Worm (Caenorhabditis elegans) whole organism, young adult: ENCODE data around the gene F16B12.4.

ENCODE experiments used
- B0336.3 ChIP-seq: fragments of 200-800 bp; sonication (Bioruptor generic); IDR thresholded peaks from 2 replicates; pipeline ENCODE4 v1.3.6; 2022; ENCODE audit warnings: missing genetic modification characterization, missing compliant biosample characterization
- F10E7.11 ChIP-seq: sonication (generic microtip); optimal IDR thresholded peaks from 2 replicates; lab custom pipeline; 2017; ENCODE audit warnings: mild to moderate bottlenecking, missing genetic modification characterization, moderate library complexity, missing compliant biosample characterization
- K12H6.12 ChIP-seq: fragments of 200-800 bp; sonication (Bioruptor generic); optimal IDR thresholded peaks from 2 replicates; lab custom pipeline; 2018; ENCODE audit warnings: mild to moderate bottlenecking, missing genetic modification characterization, missing compliant biosample characterization
- aptf-3 ChIP-seq: fragments of 200-800 bp; sonication (Bioruptor generic); IDR thresholded peaks from 2 replicates; pipeline ENCODE4 v1.3.6; 2022; ENCODE audit warnings: missing genetic modification characterization, missing compliant biosample characterization
- ccch-3 ChIP-seq: fragments of 200-800 bp; sonication (Bioruptor generic); optimal IDR thresholded peaks from 2 replicates; lab custom pipeline; 2018; ENCODE audit warnings: mild to moderate bottlenecking, missing genetic modification characterization, missing compliant biosample characterization
- cebp-2 ChIP-seq: fragments of 200-800 bp; sonication (Bioruptor generic); IDR thresholded peaks from 2 replicates; pipeline ENCODE4 v1.3.6; 2022; ENCODE audit warnings: missing genetic modification characterization, missing compliant biosample characterization
- ceh-40 ChIP-seq: fragments of 200-800 bp; sonication (Bioruptor generic); IDR thresholded peaks from 2 replicates; pipeline ENCODE4 v1.3.6; 2022; ENCODE audit warnings: missing genetic modification characterization, missing compliant biosample characterization
- ceh-91 ChIP-seq: fragments of 200-800 bp; sonication (Bioruptor generic); IDR thresholded peaks from 2 replicates; pipeline ENCODE4 v1.3.6; 2022; ENCODE audit warnings: missing genetic modification reagents, missing genetic modification characterization, missing compliant biosample characterization
- dpff-1 ChIP-seq: sonication (generic microtip); optimal IDR thresholded peaks from 2 replicates; lab custom pipeline; 2017; ENCODE audit warnings: mild to moderate bottlenecking, missing genetic modification characterization, missing compliant biosample characterization
- ekl-4 ChIP-seq: fragments of 200-800 bp; sonication (Bioruptor generic); IDR thresholded peaks from 2 replicates; pipeline ENCODE4 v1.3.6; 2022; ENCODE audit warnings: missing genetic modification reagents, missing genetic modification characterization, missing compliant biosample characterization
- ets-4 ChIP-seq: fragments of 200-800 bp; sonication (Bioruptor generic); optimal IDR thresholded peaks from 2 replicates; lab custom pipeline; 2018; ENCODE audit warnings: mild to moderate bottlenecking, missing genetic modification characterization, missing compliant biosample characterization
- hmg-1.2 ChIP-seq: fragments of 200-800 bp; sonication (Bioruptor generic); IDR thresholded peaks from 2 replicates; pipeline ENCODE4 v1.3.6; 2022; ENCODE audit warnings: missing genetic modification reagents, missing genetic modification characterization, missing compliant biosample characterization
- hsf-1 ChIP-seq: fragments of 200-800 bp; sonication (Bioruptor generic); IDR thresholded peaks from 2 replicates; pipeline ENCODE4 v1.3.6; 2022; ENCODE audit warnings: missing genetic modification reagents, missing genetic modification characterization, missing compliant biosample characterization
- lin-26 ChIP-seq: fragments of 200-800 bp; sonication (Bioruptor generic); IDR thresholded peaks from 2 replicates; pipeline ENCODE4 v1.3.6; 2022; ENCODE audit warnings: missing genetic modification reagents, missing genetic modification characterization, missing compliant biosample characterization
- lsl-1 ChIP-seq: fragments of 200-800 bp; sonication (Bioruptor generic); optimal IDR thresholded peaks from 2 replicates; lab custom pipeline; 2018; ENCODE audit warnings: mild to moderate bottlenecking, missing genetic modification characterization, moderate library complexity, missing compliant biosample characterization
- madf-6 ChIP-seq: fragments of 200-800 bp; sonication (Bioruptor generic); IDR thresholded peaks from 2 replicates; pipeline ENCODE4 v1.3.6; 2022; ENCODE audit warnings: missing genetic modification reagents, missing genetic modification characterization, missing compliant biosample characterization
- snpc-1.3 ChIP-seq: sonication (generic microtip); optimal IDR thresholded peaks from 2 replicates; lab custom pipeline; 2017; ENCODE audit warnings: missing genetic modification characterization, mild to moderate bottlenecking, missing compliant biosample characterization, antibody characterized with exemption, moderate library complexity, missing genotype, missing genetic modification reagents; ENCODE audit not compliant: insufficient read depth
- sptf-2 ChIP-seq: fragments of 200-800 bp; sonication (Bioruptor generic); optimal IDR thresholded peaks from 2 replicates; lab custom pipeline; 2018; ENCODE audit warnings: mild to moderate bottlenecking, missing genetic modification characterization, missing compliant biosample characterization
- zim-3 ChIP-seq: sonication (generic microtip); optimal IDR thresholded peaks from 2 replicates; lab custom pipeline; 2017; ENCODE audit warnings: mild to moderate bottlenecking, missing genetic modification characterization, moderate library complexity, missing compliant biosample characterization
- ztf-22 ChIP-seq: fragments of 200-800 bp; sonication (Bioruptor generic); optimal IDR thresholded peaks from 2 replicates; lab custom pipeline; 2018; ENCODE audit warnings: mild to moderate bottlenecking, missing genetic modification characterization, moderate library complexity, missing compliant biosample characterization
- ztf-6 ChIP-seq: fragments of 200-800 bp; sonication (Bioruptor generic); IDR thresholded peaks from 2 replicates; pipeline ENCODE4 v1.3.6; 2022; ENCODE audit warnings: missing genetic modification reagents, missing genetic modification characterization, missing compliant biosample characterization

F16B12.4 gene

DNA sequence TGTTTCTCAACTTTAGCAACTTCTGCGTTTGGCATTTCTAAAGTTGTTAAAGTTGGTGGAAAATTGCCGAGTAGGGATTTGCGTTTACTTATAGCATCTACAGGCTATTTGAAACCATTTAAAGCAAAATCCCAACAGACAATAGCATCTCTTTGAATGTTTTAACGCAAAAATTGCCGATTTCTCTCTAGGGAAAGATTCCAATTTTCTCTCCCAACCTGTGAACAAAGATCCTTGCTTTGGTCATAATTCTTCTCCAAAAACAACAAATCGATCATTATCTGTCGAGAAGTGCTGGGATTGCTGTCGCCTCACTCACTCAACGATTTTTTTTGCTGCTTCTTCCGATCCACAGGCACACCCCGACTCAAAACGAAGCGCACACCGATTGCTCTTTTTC, 44.7 kb downstream of the F16B12.4 start:
- TF ChIP-seq ets-4 (GFP tag; lab: Kevin White, UChicago) (no peak), madf-6 (GFP tag; lab: Robert Waterston, UW) (no peak), snpc-1.3 (no peak), aptf-3 (GFP tag; lab: Robert Waterston, UW) (no peak)

DNA sequence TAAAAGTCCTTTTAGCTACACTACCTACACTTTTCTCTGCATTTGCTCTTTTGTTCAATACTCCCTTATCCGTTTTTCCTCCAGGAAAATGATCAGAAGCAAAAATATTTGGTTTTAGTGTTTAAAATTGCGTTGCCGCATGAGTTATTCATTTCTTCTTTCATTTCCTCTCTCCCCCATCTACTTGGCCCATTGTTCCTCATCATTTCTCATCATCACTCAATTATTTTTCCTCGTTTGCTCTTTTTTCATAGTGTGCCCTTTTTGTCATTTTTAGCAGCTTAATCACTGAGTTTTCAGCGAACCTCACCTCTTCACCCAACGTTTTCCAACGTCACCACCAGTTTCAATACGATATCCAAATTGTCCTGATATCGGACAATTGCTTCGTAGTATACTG, 49.2 kb downstream of the F16B12.4 start, which contains the start of gene dyc-1:
dyc-1 (plus strand) TSS at position 301 of the 400 bp plus-strand sequence.
- TF ChIP-seq hsf-1 (GFP tag; lab: Robert Waterston, UW) (no peak), madf-6 (GFP tag; lab: Robert Waterston, UW) (no peak)

DNA sequence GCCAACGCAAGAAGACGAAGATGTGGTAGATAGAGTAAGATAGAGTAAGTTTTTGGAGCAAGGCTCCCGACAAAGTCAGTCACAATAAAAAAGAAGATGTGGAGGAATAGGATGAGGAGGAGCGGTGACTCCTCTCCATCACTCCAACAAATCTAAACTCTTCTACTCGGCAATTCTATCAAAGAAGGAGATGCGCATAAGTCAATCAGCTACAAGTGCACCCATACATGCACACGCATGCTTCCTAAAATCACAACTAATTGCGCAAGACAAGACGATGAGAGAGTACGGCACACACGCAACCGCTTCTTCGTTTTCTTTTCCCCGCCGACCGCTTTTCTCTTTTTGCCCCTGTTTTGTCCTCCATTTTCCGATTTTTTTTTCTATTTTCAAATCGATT, 50.9 kb downstream of the F16B12.4 start:
- TF ChIP-seq ceh-40 (GFP tag; lab: Robert Waterston, UW), result no peak
- TF ChIP-seq lin-26 (GFP tag; lab: Robert Waterston, UW), result no peak
- TF ChIP-seq ekl-4 (GFP tag; lab: Robert Waterston, UW), result no peak
- TF ChIP-seq lsl-1, result no peak
- no peak for TF ChIP-seq K12H6.12 (tag; lab: Kevin White, UChicago)
- TF ChIP-seq hmg-1.2 (GFP tag; lab: Robert Waterston, UW), result no peak
- no peak for TF ChIP-seq ceh-91 (GFP tag; lab: Robert Waterston, UW)
- no peak for TF ChIP-seq dpff-1
- no peak for TF ChIP-seq zim-3 (tag; lab: Kevin White, UChicago)
- TF ChIP-seq sptf-2 (GFP tag; lab: Kevin White, UChicago), result no peak
- TF ChIP-seq ztf-6 (GFP tag; lab: Robert Waterston, UW), result no peak
- no peak for TF ChIP-seq ccch-3 (GFP tag; lab: Kevin White, UChicago)
- TF ChIP-seq F10E7.11 (tag; lab: Kevin White, UChicago), result no peak
- no peak for TF ChIP-seq B0336.3 (GFP tag; lab: Robert Waterston, UW)
- no peak for TF ChIP-seq ztf-22 (GFP tag; lab: Kevin White, UChicago)
- TF ChIP-seq cebp-2 (GFP tag; lab: Robert Waterston, UW), result no peak
